Worm (Caenorhabditis elegans) whole organism, young adult: ENCODE data around the gene R11D1.13.

Experiments
- B0035.1 ChIP-seq: sonication (generic microtip); optimal IDR thresholded peaks from 2 replicates; lab custom pipeline; 2016; ENCODE audit warnings: missing genetic modification characterization, mild to moderate bottlenecking, missing compliant biosample characterization, missing genotype, missing genetic modification reagents
- B0261.1 ChIP-seq: sonication (generic microtip); optimal IDR thresholded peaks from 2 replicates; lab custom pipeline; 2016; ENCODE audit warnings: mild to moderate bottlenecking, missing genetic modification characterization, moderate library complexity, missing compliant biosample characterization
- B0336.3 ChIP-seq: fragments of 200-800 bp; sonication (Bioruptor generic); IDR thresholded peaks from 2 replicates; pipeline ENCODE4 v1.3.6; 2022; ENCODE audit warnings: missing genetic modification characterization, missing compliant biosample characterization
- C17E4.6 ChIP-seq: fragments of 200-800 bp; sonication (Bioruptor generic); IDR thresholded peaks from 2 replicates; pipeline ENCODE4 v1.3.6; 2022; ENCODE audit warnings: missing genetic modification reagents, missing genetic modification characterization, missing compliant biosample characterization
- F10E7.11 ChIP-seq: sonication (generic microtip); optimal IDR thresholded peaks from 2 replicates; lab custom pipeline; 2017; ENCODE audit warnings: mild to moderate bottlenecking, missing genetic modification characterization, moderate library complexity, missing compliant biosample characterization
- F23B12.7 ChIP-seq: sonication (generic microtip); optimal IDR thresholded peaks from 2 replicates; lab custom pipeline; 2017; ENCODE audit warnings: missing genetic modification characterization, mild to moderate bottlenecking, missing compliant biosample characterization, antibody characterized with exemption, moderate library complexity; ENCODE audit not compliant: insufficient read depth
- F33H1.4 ChIP-seq: fragments of 200-800 bp; sonication (Bioruptor generic); IDR thresholded peaks from 2 replicates; pipeline ENCODE4 v1.3.6; 2022; ENCODE audit warnings: missing genetic modification reagents, missing genetic modification characterization, missing compliant biosample characterization
- F39B2.1 ChIP-seq: fragments of 200-800 bp; sonication (Bioruptor generic); IDR thresholded peaks from 2 replicates; pipeline ENCODE4 v1.3.6; 2022; ENCODE audit warnings: missing genetic modification reagents, missing genetic modification characterization, missing compliant biosample characterization
- F52B5.7 ChIP-seq: sonication (generic microtip); optimal IDR thresholded peaks from 2 replicates; lab custom pipeline; 2016; ENCODE audit warnings: mild to moderate bottlenecking, missing genetic modification characterization, missing compliant biosample characterization
- K12H6.12 ChIP-seq: fragments of 200-800 bp; sonication (Bioruptor generic); optimal IDR thresholded peaks from 2 replicates; lab custom pipeline; 2018; ENCODE audit warnings: mild to moderate bottlenecking, missing genetic modification characterization, missing compliant biosample characterization
- Y53G8AR.9 ChIP-seq: fragments of 200-800 bp; sonication (Bioruptor generic); conservative IDR thresholded peaks from 2 replicates; pipeline ENCODE4 v1.3.6; 2022; ENCODE audit warnings: missing genetic modification reagents, missing genetic modification characterization, missing compliant biosample characterization
- Y79H2A.3 ChIP-seq: fragments of 200-800 bp; sonication (Bioruptor generic); conservative IDR thresholded peaks from 2 replicates; pipeline ENCODE4 v1.3.6; 2022; ENCODE audit warnings: missing genetic modification reagents, missing genetic modification characterization, missing compliant biosample characterization
- Y95B8A.8 ChIP-seq: fragments of 200-800 bp; sonication (Bioruptor generic); IDR thresholded peaks from 2 replicates; pipeline ENCODE4 v1.3.6; 2022; ENCODE audit warnings: missing genetic modification reagents, missing genetic modification characterization, missing compliant biosample characterization
- akir-1 ChIP-seq: fragments of 200-800 bp; sonication (Bioruptor generic); optimal IDR thresholded peaks from 2 replicates; lab custom pipeline; 2018; ENCODE audit warnings: mild to moderate bottlenecking, missing genetic modification characterization, moderate library complexity, missing compliant biosample characterization
- aptf-2 ChIP-seq: fragments of 200-800 bp; sonication (Bioruptor generic); conservative IDR thresholded peaks from 2 replicates; pipeline ENCODE4 v1.3.6; 2022; ENCODE audit warnings: missing genetic modification reagents, missing genetic modification characterization, missing compliant biosample characterization
- aptf-3 ChIP-seq: fragments of 200-800 bp; sonication (Bioruptor generic); IDR thresholded peaks from 2 replicates; pipeline ENCODE4 v1.3.6; 2022; ENCODE audit warnings: missing genetic modification characterization, missing compliant biosample characterization
- attf-3 ChIP-seq: fragments of 200-800 bp; sonication (Bioruptor generic); conservative IDR thresholded peaks from 2 replicates; pipeline ENCODE4 v1.3.6; 2022; ENCODE audit warnings: missing genetic modification reagents, missing genetic modification characterization, missing compliant biosample characterization
- attf-5 ChIP-seq: fragments of 200-800 bp; sonication (Bioruptor generic); optimal IDR thresholded peaks from 2 replicates; lab custom pipeline; 2018; ENCODE audit warnings: mild to moderate bottlenecking, missing genetic modification characterization, missing compliant biosample characterization
- ccch-3 ChIP-seq: fragments of 200-800 bp; sonication (Bioruptor generic); optimal IDR thresholded peaks from 2 replicates; lab custom pipeline; 2018; ENCODE audit warnings: mild to moderate bottlenecking, missing genetic modification characterization, missing compliant biosample characterization
- cebp-1 ChIP-seq, 2 experiments: fragments of 200-800 bp in 1 of 2; sonication (Bioruptor generic) in 1 of 2; sonication (generic microtip) in 1 of 2; IDR thresholded peaks in 1 of 2; optimal IDR thresholded peaks in 1 of 2; 2 replicates each; pipeline versions ENCODE4 v1.3.6 to Lab custom; 2017 to 2022; ENCODE audit warnings: missing compliant biosample characterization in 2 of 2, missing genetic modification characterization in 2 of 2, mild to moderate bottlenecking in 1 of 2, missing genetic modification reagents in 1 of 2, moderate library complexity in 1 of 2
- cebp-2 ChIP-seq: fragments of 200-800 bp; sonication (Bioruptor generic); IDR thresholded peaks from 2 replicates; pipeline ENCODE4 v1.3.6; 2022; ENCODE audit warnings: missing genetic modification characterization, missing compliant biosample characterization
- ceh-100 ChIP-seq: fragments of 200-800 bp; sonication (Bioruptor generic); IDR thresholded peaks from 2 replicates; pipeline ENCODE4 v1.3.6; 2022; ENCODE audit warnings: missing genetic modification reagents, missing genetic modification characterization, missing compliant biosample characterization
- ceh-79 ChIP-seq: sonication (generic microtip); optimal IDR thresholded peaks from 2 replicates; lab custom pipeline; 2017; ENCODE audit warnings: mild to moderate bottlenecking, missing genetic modification characterization, missing compliant biosample characterization
- chd-7 ChIP-seq: sonication (generic microtip); optimal IDR thresholded peaks from 2 replicates; lab custom pipeline; 2016; ENCODE audit warnings: mild to moderate bottlenecking, missing genetic modification characterization, moderate library complexity, missing compliant biosample characterization
- gei-17 ChIP-seq: fragments of 200-800 bp; sonication (Bioruptor generic); optimal IDR thresholded peaks from 2 replicates; lab custom pipeline; 2018; ENCODE audit warnings: mild to moderate bottlenecking, missing genetic modification characterization, missing compliant biosample characterization
- let-607 ChIP-seq, 2 experiments: fragments of 200-800 bp in 1 of 2; sonication (Bioruptor generic) in 1 of 2; sonication (generic microtip) in 1 of 2; optimal IDR thresholded peaks; 2 replicates each; lab custom pipeline; 2016 to 2018; ENCODE audit warnings: mild to moderate bottlenecking in 2 of 2, missing compliant biosample characterization in 2 of 2, missing genetic modification characterization in 2 of 2, moderate library complexity in 2 of 2, missing genotype in 1 of 2
- lin-54 ChIP-seq: fragments of 200-800 bp; sonication (Bioruptor generic); optimal IDR thresholded peaks from 2 replicates; lab custom pipeline; 2018; ENCODE audit warnings: mild to moderate bottlenecking, missing genetic modification characterization, missing compliant biosample characterization
- lsl-1 ChIP-seq: fragments of 200-800 bp; sonication (Bioruptor generic); optimal IDR thresholded peaks from 2 replicates; lab custom pipeline; 2018; ENCODE audit warnings: mild to moderate bottlenecking, missing genetic modification characterization, moderate library complexity, missing compliant biosample characterization
- madf-10 ChIP-seq: sonication (generic microtip); optimal IDR thresholded peaks from 2 replicates; lab custom pipeline; 2016; ENCODE audit warnings: mild to moderate bottlenecking, missing genetic modification characterization, missing compliant biosample characterization
- madf-6 ChIP-seq: fragments of 200-800 bp; sonication (Bioruptor generic); IDR thresholded peaks from 2 replicates; pipeline ENCODE4 v1.3.6; 2022; ENCODE audit warnings: missing genetic modification reagents, missing genetic modification characterization, missing compliant biosample characterization
- madf-8 ChIP-seq: fragments of 200-800 bp; sonication (Bioruptor generic); conservative IDR thresholded peaks from 2 replicates; pipeline ENCODE4 v1.3.6; 2022; ENCODE audit warnings: missing genetic modification reagents, missing genetic modification characterization, missing compliant biosample characterization
- mel-28 ChIP-seq: sonication (generic microtip); optimal IDR thresholded peaks from 2 replicates; lab custom pipeline; 2016; ENCODE audit warnings: borderline replicate concordance, mild to moderate bottlenecking, missing genetic modification characterization, missing compliant biosample characterization
- mes-4 ChIP-seq: sonication (generic microtip); optimal IDR thresholded peaks from 2 replicates; lab custom pipeline; 2016; ENCODE audit warnings: missing genotype, missing genetic modification characterization, missing compliant biosample characterization
- nfyb-1 ChIP-seq: fragments of 200-800 bp; sonication (Bioruptor generic); IDR thresholded peaks from 2 replicates; pipeline ENCODE4 v1.3.6; 2022; ENCODE audit warnings: missing genetic modification reagents, missing genetic modification characterization, missing compliant biosample characterization
- nhr-179 ChIP-seq: sonication (generic microtip); optimal IDR thresholded peaks from 2 replicates; lab custom pipeline; 2016; ENCODE audit warnings: mild to moderate bottlenecking, missing genetic modification characterization, missing compliant biosample characterization
- nhr-80 ChIP-seq: sonication (generic microtip); optimal IDR thresholded peaks from 2 replicates; lab custom pipeline; 2016; ENCODE audit warnings: missing genetic modification characterization, missing compliant biosample characterization
- nhr-90 ChIP-seq: sonication (generic microtip); optimal IDR thresholded peaks from 2 replicates; lab custom pipeline; 2016; ENCODE audit warnings: missing genotype, mild to moderate bottlenecking, missing genetic modification characterization, missing compliant biosample characterization
- rcor-1 ChIP-seq: fragments of 200-800 bp; sonication (Bioruptor generic); IDR thresholded peaks from 2 replicates; pipeline ENCODE4 v1.3.6; 2022; ENCODE audit warnings: missing genetic modification reagents, missing genetic modification characterization, missing compliant biosample characterization
- rec-8 ChIP-seq, 2 experiments: sonication (generic microtip); optimal IDR thresholded peaks; 2 replicates each; lab custom pipeline; 2016; ENCODE audit warnings: mild to moderate bottlenecking in 2 of 2, missing genetic modification characterization in 2 of 2, missing genetic modification reagents in 2 of 2, missing genotype in 2 of 2, missing biosample characterization in 1 of 2, missing compliant biosample characterization in 1 of 2, moderate library complexity in 1 of 2
- repo-1 ChIP-seq: sonication (generic microtip); optimal IDR thresholded peaks from 2 replicates; lab custom pipeline; 2017; ENCODE audit warnings: mild to moderate bottlenecking, missing genetic modification characterization, missing compliant biosample characterization
- rpc-1 ChIP-seq, 2 experiments: fragments of 150-350 bp in 1 of 2; sonication (generic microtip) in 1 of 2; optimal IDR thresholded peaks; 2 replicates each; lab custom pipeline; 2014 to 2018; ENCODE audit warnings: missing biosample characterization in 1 of 2, missing genetic modification characterization in 1 of 2, missing genetic modification reagents in 1 of 2, missing genotype in 1 of 2
- sdz-38 ChIP-seq: sonication (generic microtip); optimal IDR thresholded peaks from 2 replicates; lab custom pipeline; 2016; ENCODE audit warnings: missing genotype, missing genetic modification characterization, missing compliant biosample characterization
- snpc-1.3 ChIP-seq: sonication (generic microtip); optimal IDR thresholded peaks from 2 replicates; lab custom pipeline; 2017; ENCODE audit warnings: missing genetic modification characterization, mild to moderate bottlenecking, missing compliant biosample characterization, antibody characterized with exemption, moderate library complexity, missing genotype, missing genetic modification reagents; ENCODE audit not compliant: insufficient read depth
- snpc-4 ChIP-seq, 5 experiments: fragments of 150-350 bp in 1 of 5; sonication (generic microtip) in 4 of 5; optimal IDR thresholded peaks; 2 replicates each; lab custom pipeline; 2014 to 2018; ENCODE audit warnings: missing genetic modification characterization in 5 of 5, missing biosample characterization in 3 of 5, antibody characterized with exemption in 2 of 5, mild to moderate bottlenecking in 2 of 5, missing compliant biosample characterization in 2 of 5, missing genotype in 2 of 5, moderate library complexity in 2 of 5, missing genetic modification reagents in 1 of 5
- ztf-28 ChIP-seq: fragments of 200-800 bp; sonication (Bioruptor generic); IDR thresholded peaks from 2 replicates; pipeline ENCODE4 v1.3.6; 2022; ENCODE audit warnings: missing genetic modification reagents, missing genetic modification characterization, missing compliant biosample characterization
- ztf-3 ChIP-seq: fragments of 200-800 bp; sonication (Bioruptor generic); optimal IDR thresholded peaks from 2 replicates; lab custom pipeline; 2018; ENCODE audit warnings: mild to moderate bottlenecking, missing genetic modification characterization, missing compliant biosample characterization

Gene R11D1.13

DNA sequence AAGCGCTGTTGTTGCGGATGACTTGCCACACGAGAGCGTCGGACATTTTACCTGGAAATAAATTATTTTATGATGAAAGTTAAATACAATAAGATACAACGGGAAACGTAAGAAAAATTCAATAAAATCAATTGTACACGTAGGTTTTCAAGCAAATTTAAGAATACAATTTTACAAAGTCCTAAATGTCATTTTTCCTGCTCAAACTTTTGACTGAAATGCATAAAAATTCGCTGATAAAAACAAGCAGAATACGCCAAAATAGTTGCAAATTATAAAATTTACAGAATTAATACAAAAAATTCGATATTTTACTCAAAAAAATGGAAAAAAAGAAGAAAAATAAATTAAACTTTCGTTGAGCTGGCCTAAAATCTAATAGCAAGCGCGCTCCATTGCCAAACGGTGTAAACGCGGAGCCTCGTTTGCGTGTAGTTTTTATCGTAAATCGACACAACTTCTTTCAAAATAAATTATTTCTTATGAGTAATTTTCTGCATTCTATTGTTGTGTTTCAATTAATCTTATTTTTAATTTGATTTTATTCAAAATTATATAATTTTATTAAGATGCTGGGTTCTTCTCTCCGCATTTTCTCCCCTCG lies 1.2 kb downstream of the R11D1.13 start, which contains the start of the genes rpl-28 and mrpl-49 (continued):
- no peak for TF ChIP-seq sdz-38 (tag; lab: Kevin White, UChicago)
- no peak for TF ChIP-seq ccch-3 (GFP tag; lab: Kevin White, UChicago)
- TF ChIP-seq K12H6.12 (tag; lab: Kevin White, UChicago), result peak; percentile 5
- no peak for TF ChIP-seq nfyb-1 (GFP tag; lab: Robert Waterston, UW)
- TF ChIP-seq F23B12.7 (tag; lab: Kevin White, UChicago), result peak; percentile 91
- no peak for TF ChIP-seq F10E7.11
- TF ChIP-seq Y53G8AR.9 (GFP tag; lab: Robert Waterston, UW), result peak; percentile 48; the same call in 1 of the 2 replicates
- no peak for TF ChIP-seq ztf-3 (GFP tag; lab: Kevin White, UChicago)
- TF ChIP-seq rcor-1 (GFP tag; lab: Robert Waterston, UW), result no peak
- no peak for TF ChIP-seq Y95B8A.8 (GFP tag; lab: Robert Waterston, UW)
- no peak for TF ChIP-seq B0336.3 (GFP tag; lab: Robert Waterston, UW)
- peak; percentile 99 for TF ChIP-seq attf-3 (GFP tag; lab: Robert Waterston, UW)
- no peak for TF ChIP-seq gei-17 (GFP tag; lab: Kevin White, UChicago)
- peak; percentile 71 for TF ChIP-seq lin-54 (GFP tag; lab: Kevin White, UChicago)
- TF ChIP-seq repo-1 (tag; lab: Kevin White, UChicago), result no peak
- peak; percentile 95 for TF ChIP-seq attf-5
- no peak for TF ChIP-seq Y79H2A.3 (GFP tag; lab: Robert Waterston, UW)
- no peak for TF ChIP-seq B0261.1 (tag; lab: Kevin White, UChicago)
- no peak for TF ChIP-seq ceh-100 (GFP tag; lab: Robert Waterston, UW)
- TF ChIP-seq madf-6 (GFP tag; lab: Robert Waterston, UW), result no peak
- no peak for TF ChIP-seq snpc-4 (GFP tag; optimal IDR thresholded peaks at IDR 0.05; lab: Kevin White, UChicago)
- peak in 3 of 4 experiments; percentile 28 to 81 (median 32) for TF ChIP-seq snpc-4 (tag; optimal IDR thresholded peaks at IDR 0.05; lab: Kevin White, UChicago)
- TF ChIP-seq let-607 (tag; optimal IDR thresholded peaks at IDR 0.05; lab: Kevin White, UChicago), result no peak
- peak; percentile 46; the same call in 1 of the 2 replicates for TF ChIP-seq F33H1.4 (GFP tag; lab: Robert Waterston, UW)
- no peak for TF ChIP-seq B0035.1 (tag; lab: Kevin White, UChicago)
- no peak for TF ChIP-seq ceh-79 (tag; lab: Kevin White, UChicago)
- TF ChIP-seq rec-8 (tag; optimal IDR thresholded peaks at IDR 0.05; lab: Kevin White, UChicago), result no peak
- no peak for TF ChIP-seq F39B2.1 (GFP tag; lab: Robert Waterston, UW)
- TF ChIP-seq aptf-2 (GFP tag; lab: Robert Waterston, UW), result no peak
- no peak for TF ChIP-seq snpc-1.3
- TF ChIP-seq rpc-1 (optimal IDR thresholded peaks at IDR 0.05; lab: Kevin White, UChicago), result no peak
- no peak for TF ChIP-seq rpc-1 (tag; optimal IDR thresholded peaks at IDR 0.05; lab: Kevin White, UChicago)
- TF ChIP-seq nhr-90 (tag; lab: Kevin White, UChicago), result no peak
- TF ChIP-seq mes-4 (tag; lab: Kevin White, UChicago), result no peak
- TF ChIP-seq F52B5.7, result no peak
- 0 out of 2 replicates have a peak, but pooled peaks have one; percentile 4 for TF ChIP-seq madf-8 (GFP tag; lab: Robert Waterston, UW)
- peak; percentile 56 for TF ChIP-seq lsl-1 (GFP tag; lab: Kevin White, UChicago)
- no peak for TF ChIP-seq akir-1 (GFP tag; lab: Kevin White, UChicago)
- TF ChIP-seq C17E4.6 (GFP tag; lab: Robert Waterston, UW), result no peak
- TF ChIP-seq mel-28 (tag; lab: Kevin White, UChicago), result no peak
- TF ChIP-seq chd-7 (tag; lab: Kevin White, UChicago), result no peak
- no peak for TF ChIP-seq cebp-1 (GFP tag; IDR thresholded peaks at IDR 0.05; lab: Robert Waterston, UW)
- TF ChIP-seq cebp-1 (tag; optimal IDR thresholded peaks at IDR 0.05; lab: Kevin White, UChicago), result peak; percentile 68
- TF ChIP-seq aptf-3 (GFP tag; lab: Robert Waterston, UW), result no peak
- no peak for TF ChIP-seq nhr-179 (tag; lab: Kevin White, UChicago)
- TF ChIP-seq madf-10 (tag; lab: Kevin White, UChicago), result no peak
- no peak for TF ChIP-seq ztf-28 (GFP tag; lab: Robert Waterston, UW)
- peak; percentile 59 for TF ChIP-seq nhr-80 (tag; lab: Kevin White, UChicago)
- no peak for TF ChIP-seq cebp-2 (GFP tag; lab: Robert Waterston, UW)
